Worm (Caenorhabditis elegans) whole organism, L4/young adult: Measurements from ENCODE around the gene M151.2.

Source experiments
- dao-5 ChIP-seq: sonication (generic microtip); optimal IDR thresholded peaks from 2 replicates; lab custom pipeline; 2016; ENCODE audit warnings: missing genotype, missing genetic modification characterization, moderate library complexity, missing compliant biosample characterization
- him-1 ChIP-seq: sonication (generic microtip); optimal IDR thresholded peaks from 2 replicates; lab custom pipeline; 2016; ENCODE audit warnings: missing genotype, missing genetic modification reagents, missing genetic modification characterization, missing compliant biosample characterization

- no peak for TF ChIP-seq him-1 (tag; lab: Kevin White, UChicago)
- no peak for TF ChIP-seq dao-5 (tag; lab: Kevin White, UChicago)
Observed at ce11 chrII:3609764-3610163, 21.1 kb upstream of the M151.2 start, which contains the start of gene Y49F6A.5.
